Fruit fly (Drosophila melanogaster) whole organism, embryonic: ENCODE results near the gene nAChRbeta1.
A peak's percentile ranks its signal among the peaks of the same experiment; 100 is the strongest.

Experiments used
- CG10543 ChIP-seq: fragments of 200-800 bp; sonication (Bioruptor generic); optimal IDR thresholded peaks from 3 replicates; lab custom pipeline; 2017; ENCODE audit warnings: missing biosample characterization, mild to moderate bottlenecking, missing genetic modification characterization, moderate library complexity
- CG11560 ChIP-seq: fragments of 200-800 bp; sonication (Bioruptor generic); IDR thresholded peaks from 3 replicates; pipeline ENCODE4 v1.3.6; 2022; ENCODE audit warnings: missing biosample characterization, missing genetic modification characterization
- CG12155 ChIP-seq: fragments of 200-800 bp; sonication (Bioruptor generic); optimal IDR thresholded peaks from 3 replicates; lab custom pipeline; 2016; ENCODE audit warnings: missing biosample characterization, missing genetic modification characterization
- CG12659 ChIP-seq: fragments of 200-800 bp; sonication (Bioruptor generic); optimal IDR thresholded peaks from 3 replicates; lab custom pipeline; 2017; ENCODE audit warnings: mild to moderate bottlenecking, missing biosample characterization, missing genetic modification reagents, missing genetic modification characterization
- CG12744 ChIP-seq: fragments of 200-800 bp; sonication (Bioruptor generic); optimal IDR thresholded peaks from 2 replicates; lab custom pipeline; 2016; ENCODE audit warnings: missing biosample characterization, missing genetic modification characterization
- CG13123 ChIP-seq: fragments of 200-800 bp; sonication (Bioruptor generic); optimal IDR thresholded peaks from 2 replicates; lab custom pipeline; 2016; ENCODE audit warnings: missing biosample characterization, missing genetic modification characterization
- CG13894 ChIP-seq: fragments of 200-800 bp; sonication (Bioruptor generic); optimal IDR thresholded peaks from 3 replicates; lab custom pipeline; 2018; ENCODE audit warnings: missing biosample characterization, mild to moderate bottlenecking, missing genetic modification characterization, moderate library complexity
- CG16779 ChIP-seq: fragments of 200-800 bp; sonication (Bioruptor generic); IDR thresholded peaks from 2 replicates; pipeline ENCODE4 v1.3.6; 2022; ENCODE audit warnings: missing biosample characterization, missing genetic modification characterization
- CG17568 ChIP-seq: fragments of 200-800 bp; sonication (Bioruptor generic); optimal IDR thresholded peaks from 2 replicates; lab custom pipeline; 2018; ENCODE audit warnings: missing biosample characterization, mild to moderate bottlenecking, missing genetic modification characterization, moderate library complexity
- CG31224 ChIP-seq: fragments of 200-800 bp; sonication (Bioruptor generic); IDR thresholded peaks from 2 replicates; pipeline ENCODE4 v1.3.6; 2022; ENCODE audit warnings: missing biosample characterization, missing genetic modification characterization
- CG34224 ChIP-seq: fragments of 200-800 bp; sonication (Bioruptor generic); IDR thresholded peaks from 3 replicates; pipeline ENCODE4 v1.3.6; 2022; ENCODE audit warnings: missing biosample characterization, missing genetic modification characterization; ENCODE audit not compliant: partially characterized antibody
- CG5180 ChIP-seq: fragments of 200-800 bp; sonication (Bioruptor generic); optimal IDR thresholded peaks from 3 replicates; lab custom pipeline; 2017; ENCODE audit warnings: missing biosample characterization, missing genetic modification characterization, mild to moderate bottlenecking, moderate library complexity, missing genetic modification reagents
- CG6254 ChIP-seq: fragments of 200-800 bp; sonication (Bioruptor generic); optimal IDR thresholded peaks from 3 replicates; lab custom pipeline; 2017; ENCODE audit warnings: mild to moderate bottlenecking, missing biosample characterization, missing genetic modification reagents, missing genetic modification characterization
- CG6765 ChIP-seq: fragments of 200-800 bp; sonication (Bioruptor generic); optimal IDR thresholded peaks from 3 replicates; lab custom pipeline; 2017; ENCODE audit warnings: missing biosample characterization, mild to moderate bottlenecking, missing genetic modification characterization
- CG7928 ChIP-seq: fragments of 200-800 bp; sonication (Bioruptor generic); optimal IDR thresholded peaks from 2 replicates; lab custom pipeline; 2017; ENCODE audit warnings: missing biosample characterization, mild to moderate bottlenecking, missing genetic modification characterization
- CG8290 ChIP-seq, 3 experiments: fragments of 200-800 bp; sonication (Bioruptor generic); optimal IDR thresholded peaks; 2 replicates each; lab custom pipeline; 2016 to 2019; ENCODE audit warnings: missing biosample characterization in 3 of 3, missing genetic modification characterization in 3 of 3, mild to moderate bottlenecking in 2 of 3, moderate library complexity in 1 of 3
- CG9932 ChIP-seq: fragments of 200-800 bp; sonication (Bioruptor generic); IDR thresholded peaks from 2 replicates; pipeline ENCODE4 v1.3.6; 2022; ENCODE audit warnings: missing biosample characterization, missing genetic modification characterization
- Dbx ChIP-seq: fragments of 200-800 bp; sonication (Bioruptor generic); IDR thresholded peaks from 3 replicates; pipeline ENCODE4 v1.3.6; 2022; ENCODE audit warnings: missing biosample characterization, missing genetic modification characterization
- Deaf1 ChIP-seq: fragments of 200-800 bp; optimal IDR thresholded peaks from 3 replicates; lab custom pipeline; 2019; ENCODE audit warnings: missing biosample characterization, mild to moderate bottlenecking, missing genetic modification characterization, moderate library complexity
- Dip2 ChIP-seq: fragments of 200-800 bp; sonication (Bioruptor generic); IDR thresholded peaks from 2 replicates; pipeline ENCODE4 v1.3.6; 2022; ENCODE audit warnings: missing biosample characterization, missing genetic modification characterization
- ERR ChIP-seq: fragments of 200-800 bp; sonication (Bioruptor generic); optimal IDR thresholded peaks from 2 replicates; lab custom pipeline; 2016; ENCODE audit warnings: missing biosample characterization, missing genetic modification characterization
- Eip74EF ChIP-seq, 2 experiments: fragments of 200-800 bp in 1 of 2; fragments of >200 bp in 1 of 2; sonication (Bioruptor generic) in 1 of 2; optimal IDR thresholded peaks; 2 replicates each; lab custom pipeline; 2017 to 2019; ENCODE audit warnings: missing biosample characterization in 2 of 2, missing genetic modification characterization in 2 of 2, mild to moderate bottlenecking in 1 of 2, moderate library complexity in 1 of 2
- Ets97D ChIP-seq: fragments of 200-800 bp; sonication (Bioruptor generic); optimal IDR thresholded peaks from 3 replicates; lab custom pipeline; 2016; ENCODE audit warnings: missing biosample characterization, missing genetic modification characterization
- Fer1 ChIP-seq: fragments of 200-800 bp; sonication (Bioruptor generic); optimal IDR thresholded peaks from 2 replicates; lab custom pipeline; 2017; ENCODE audit warnings: missing biosample characterization, mild to moderate bottlenecking, missing genetic modification characterization
- Med ChIP-seq: fragments of 200-800 bp; sonication (Bioruptor generic); peaks from one replicate; lab custom pipeline; 2016; ENCODE audit warnings: missing biosample characterization, missing genetic modification characterization, mild to moderate bottlenecking, inconsistent platforms, moderate library complexity
- Meics ChIP-seq: fragments of 200-800 bp; sonication (Bioruptor generic); optimal IDR thresholded peaks from 2 replicates; lab custom pipeline; 2017; ENCODE audit warnings: missing biosample characterization, mild to moderate bottlenecking, missing genetic modification characterization
- Mes4 ChIP-seq: fragments of 200-800 bp; sonication (Bioruptor generic); optimal IDR thresholded peaks from 2 replicates; lab custom pipeline; 2016; ENCODE audit warnings: missing biosample characterization, missing genetic modification characterization
- NFAT ChIP-seq: fragments of 200-800 bp; sonication (Bioruptor generic); IDR thresholded peaks from 2 replicates; pipeline ENCODE4 v1.3.6; 2022; ENCODE audit warnings: missing biosample characterization, missing genetic modification characterization
- Nf-YC ChIP-seq: fragments of 200-800 bp; optimal IDR thresholded peaks from 3 replicates; lab custom pipeline; 2019; ENCODE audit warnings: missing biosample characterization, mild to moderate bottlenecking, missing genetic modification characterization, moderate library complexity
- Pdp1 ChIP-seq, 2 experiments: fragments of 200-800 bp; sonication (Bioruptor generic); optimal IDR thresholded peaks; 3 replicates each; lab custom pipeline; 2016; ENCODE audit warnings: missing biosample characterization in 2 of 2, missing genetic modification characterization in 2 of 2, mild to moderate bottlenecking in 1 of 2, moderate library complexity in 1 of 2
- Rfx ChIP-seq: fragments of 200-800 bp; sonication (Bioruptor generic); IDR thresholded peaks from 2 replicates; pipeline ENCODE4 v1.3.6; 2022; ENCODE audit warnings: missing biosample characterization, missing genetic modification characterization
- Spps ChIP-seq: fragments of 200-800 bp; sonication (Bioruptor generic); optimal IDR thresholded peaks from 2 replicates; lab custom pipeline; 2018; ENCODE audit warnings: missing biosample characterization, mild to moderate bottlenecking, missing genetic modification characterization
- Xbp1 ChIP-seq: fragments of 200-800 bp; sonication (Bioruptor generic); optimal IDR thresholded peaks from 3 replicates; lab custom pipeline; 2016; ENCODE audit warnings: missing biosample characterization, mild to moderate bottlenecking, missing genetic modification characterization
- abd-A ChIP-seq: fragments of 200-800 bp; sonication (Bioruptor generic); optimal IDR thresholded peaks from 3 replicates; lab custom pipeline; 2019; ENCODE audit warnings: missing biosample characterization, mild to moderate bottlenecking, missing genetic modification characterization, moderate library complexity
- amos ChIP-seq: fragments of 200-800 bp; sonication (Bioruptor generic); IDR thresholded peaks from 2 replicates; pipeline ENCODE4 v1.3.6; 2022; ENCODE audit warnings: missing biosample characterization, missing genetic modification characterization; ENCODE audit not compliant: partially characterized antibody
- ara ChIP-seq: fragments of 200-800 bp; sonication (Bioruptor generic); IDR thresholded peaks from 2 replicates; pipeline ENCODE4 v1.3.6; 2022; ENCODE audit warnings: missing biosample characterization, missing genetic modification characterization
- ash1 ChIP-seq: fragments of 200-800 bp; sonication (Bioruptor generic); optimal IDR thresholded peaks from 2 replicates; lab custom pipeline; 2018; ENCODE audit warnings: missing biosample characterization, mild to moderate bottlenecking, missing genetic modification characterization
- cad ChIP-seq: fragments of >200 bp; optimal IDR thresholded peaks from 2 replicates; lab custom pipeline; 2017; ENCODE audit warnings: missing biosample characterization, missing genetic modification characterization
- dimm ChIP-seq: fragments of 200-800 bp; sonication (Bioruptor generic); IDR thresholded peaks from 2 replicates; pipeline ENCODE4 v1.3.6; 2022; ENCODE audit warnings: missing biosample characterization, missing genetic modification characterization
- onecut ChIP-seq: fragments of 200-800 bp; sonication (Bioruptor generic); IDR thresholded peaks from 2 replicates; pipeline ENCODE4 v1.3.6; 2022; ENCODE audit warnings: missing biosample characterization, missing genetic modification characterization
- p53 ChIP-seq: fragments of 200-800 bp; sonication (Bioruptor generic); optimal IDR thresholded peaks from 2 replicates; lab custom pipeline; 2016; ENCODE audit warnings: missing biosample characterization, missing genetic modification characterization
- pros ChIP-seq: fragments of 200-800 bp; sonication (Bioruptor generic); optimal IDR thresholded peaks from 3 replicates; lab custom pipeline; 2019; ENCODE audit warnings: missing biosample characterization, mild to moderate bottlenecking, missing genetic modification characterization, moderate library complexity
- sim ChIP-seq: fragments of 200-800 bp; sonication (Bioruptor generic); IDR thresholded peaks from 2 replicates; pipeline ENCODE4 v1.3.6; 2022; ENCODE audit warnings: missing biosample characterization, missing genetic modification characterization
- sqz ChIP-seq: fragments of 200-800 bp; sonication (Bioruptor generic); optimal IDR thresholded peaks from 3 replicates; lab custom pipeline; 2018; ENCODE audit warnings: missing biosample characterization, mild to moderate bottlenecking, missing genetic modification characterization
- sug ChIP-seq: fragments of 200-800 bp; optimal IDR thresholded peaks from 2 replicates; lab custom pipeline; 2019; ENCODE audit warnings: missing biosample characterization, mild to moderate bottlenecking, missing genetic modification characterization, moderate library complexity
- tll ChIP-seq, 2 experiments: fragments of 200-800 bp in 1 of 2; fragments of >200 bp in 1 of 2; sonication (Bioruptor generic) in 1 of 2; optimal IDR thresholded peaks; 2 replicates each; lab custom pipeline; 2017 to 2019; ENCODE audit warnings: missing biosample characterization in 2 of 2, missing genetic modification characterization in 2 of 2, mild to moderate bottlenecking in 1 of 2, moderate library complexity in 1 of 2
- wdn ChIP-seq: fragments of 200-800 bp; sonication (Bioruptor generic); IDR thresholded peaks from 2 replicates; pipeline ENCODE4 v1.3.6; 2022; ENCODE audit warnings: missing biosample characterization, missing genetic modification characterization
- zen ChIP-seq: fragments of 200-800 bp; sonication (Bioruptor generic); optimal IDR thresholded peaks from 3 replicates; lab custom pipeline; 2018; ENCODE audit warnings: missing biosample characterization, mild to moderate bottlenecking, missing genetic modification characterization, moderate library complexity

The nAChRbeta1 gene

DNA sequence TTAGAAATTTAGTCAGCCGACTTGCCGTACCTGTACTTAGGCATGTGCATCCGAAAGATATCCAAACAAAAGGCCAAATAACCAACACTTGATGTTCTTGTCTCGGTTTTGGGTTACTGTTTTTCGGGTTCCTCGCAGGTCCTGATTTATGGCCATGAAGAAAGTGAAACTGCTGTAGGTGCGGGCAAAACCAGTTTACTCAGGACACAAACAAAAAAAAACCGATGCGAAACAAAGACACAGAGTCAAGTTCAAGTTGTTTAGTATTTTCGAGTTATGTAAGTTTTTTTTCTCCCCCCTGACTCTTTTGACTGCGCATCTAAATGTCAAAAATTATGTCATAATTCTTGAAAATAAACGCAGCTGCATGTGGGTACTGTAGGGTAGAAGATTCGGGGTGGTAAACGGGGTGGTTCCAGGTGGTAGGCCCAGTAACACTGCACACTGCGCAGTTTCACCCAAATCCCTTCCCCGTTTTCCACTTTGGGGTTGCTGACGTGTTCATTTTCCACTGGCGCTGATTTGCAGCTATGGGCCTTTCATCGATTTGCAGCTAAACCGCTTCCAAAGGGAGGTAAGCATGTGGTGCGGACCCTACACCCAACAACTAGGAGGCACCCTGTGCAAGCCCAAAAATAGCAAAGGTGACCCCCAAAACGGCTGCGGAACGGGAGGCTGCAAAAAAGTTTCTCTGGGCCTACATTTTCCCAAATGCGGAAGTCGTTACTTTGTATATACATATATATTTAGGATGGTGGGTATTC, 19.8 kb upstream of the nAChRbeta1 start:
- TF ChIP-seq CG8290 (GFP tag; optimal IDR thresholded peaks at IDR 0.05; lab: Kevin White, UChicago): no peak
- TF ChIP-seq CG8290 (tag; optimal IDR thresholded peaks at IDR 0.05; lab: Kevin White, UChicago): peak in 1 of 2 experiments; percentile 1
- TF ChIP-seq CG13123 (GFP tag; lab: Kevin White, UChicago): no peak
- peak in 1 of 2 experiments; percentile 74 for TF ChIP-seq Pdp1 (GFP tag; optimal IDR thresholded peaks at IDR 0.05; lab: Kevin White, UChicago)
- peak; percentile 81 for TF ChIP-seq cad (GFP tag; lab: Kevin White, UChicago)
- no peak for TF ChIP-seq Mes4 (GFP tag; lab: Kevin White, UChicago)
- peak; percentile 80 for TF ChIP-seq Xbp1
- TF ChIP-seq ara (GFP tag; lab: Robert Waterston, UW): peak; percentile 17; the same call in 1 of the 2 replicates
- no peak for TF ChIP-seq CG5180 (GFP tag; lab: Kevin White, UChicago)
- TF ChIP-seq CG34224 (GFP tag; lab: Robert Waterston, UW): 0 out of 3 replicates have a peak, but pooled peaks have one; percentile 36
- no peak for TF ChIP-seq sug (tag; lab: Kevin White, UChicago)
- no peak for TF ChIP-seq Spps (tag; lab: Kevin White, UChicago)
- TF ChIP-seq CG12744 (GFP tag; lab: Kevin White, UChicago): no peak
- TF ChIP-seq CG17568 (GFP tag; lab: Kevin White, UChicago): no peak
- no peak for TF ChIP-seq p53 (GFP tag; lab: Kevin White, UChicago)
- TF ChIP-seq ERR: peak; percentile 73
- peak; percentile 26; the same call in 1 of the 3 replicates for TF ChIP-seq Dbx (GFP tag; lab: Robert Waterston, UW)
- TF ChIP-seq Med (GFP tag; lab: Kevin White, UChicago): peak; percentile 6
- peak; percentile 88 for TF ChIP-seq Nf-YC
- no peak for TF ChIP-seq dimm
- peak in 1 of 2 experiments; percentile 96 for TF ChIP-seq tll (GFP tag; optimal IDR thresholded peaks at IDR 0.05; lab: Kevin White, UChicago)
- TF ChIP-seq CG13894 (tag; lab: Kevin White, UChicago): peak; percentile 58
- no peak for TF ChIP-seq Eip74EF (GFP tag; optimal IDR thresholded peaks at IDR 0.05; lab: Kevin White, UChicago)
- TF ChIP-seq Fer1 (GFP tag; lab: Kevin White, UChicago): no peak
- TF ChIP-seq CG6765: no peak
- no peak for TF ChIP-seq amos (GFP tag; lab: Robert Waterston, UW)
- TF ChIP-seq Meics: no peak
- peak; percentile 34; the same call in 1 of the 2 replicates for TF ChIP-seq CG9932 (GFP tag; lab: Robert Waterston, UW)
- peak; percentile 66 for TF ChIP-seq onecut (GFP tag; lab: Robert Waterston, UW)
- no peak for TF ChIP-seq sim (GFP tag; lab: Robert Waterston, UW)
- no peak for TF ChIP-seq CG12155 (GFP tag; lab: Kevin White, UChicago)
- TF ChIP-seq CG6254: peak; percentile 70
- TF ChIP-seq CG7928 (GFP tag; lab: Kevin White, UChicago): no peak
- no peak for TF ChIP-seq wdn (GFP tag; lab: Robert Waterston, UW)
- TF ChIP-seq sqz (GFP tag; lab: Kevin White, UChicago): peak; percentile 46
- TF ChIP-seq ash1: no peak
- TF ChIP-seq CG11560: no peak
- peak; percentile 15 for TF ChIP-seq CG10543 (GFP tag; lab: Kevin White, UChicago)
- TF ChIP-seq CG12659 (GFP tag; lab: Kevin White, UChicago): no peak
- 0 out of 2 replicates have a peak, but pooled peaks have one; percentile 13 for TF ChIP-seq CG16779 (GFP tag; lab: Robert Waterston, UW)
- TF ChIP-seq CG31224 (GFP tag; lab: Robert Waterston, UW): no peak
- no peak for TF ChIP-seq Ets97D (GFP tag; lab: Kevin White, UChicago)
- TF ChIP-seq Rfx: 0 out of 2 replicates have a peak, but pooled peaks have one; percentile 12
- 0 out of 2 replicates have a peak, but pooled peaks have one; percentile 28 for TF ChIP-seq NFAT (GFP tag; lab: Robert Waterston, UW)
- no peak for TF ChIP-seq Dip2 (GFP tag; lab: Robert Waterston, UW)
- peak; percentile 48 for TF ChIP-seq pros (GFP tag; lab: Kevin White, UChicago)
- TF ChIP-seq abd-A (tag; lab: Kevin White, UChicago): peak; percentile 61
- peak; percentile 66 for TF ChIP-seq zen
- no peak for TF ChIP-seq Deaf1 (tag; lab: Kevin White, UChicago)
